Fruit fly (Drosophila melanogaster) whole organism, embryonic: ENCODE data around the gene Cyp4d14.
A peak's percentile ranks its signal among the peaks of the same experiment; 100 is the strongest.

Experiments used
- Atf3 ChIP-seq: fragments of 200-800 bp; sonication (Bioruptor generic); optimal IDR thresholded peaks from 3 replicates; lab custom pipeline; 2016; ENCODE audit warnings: missing biosample characterization, missing genetic modification characterization
- CG10431 ChIP-seq: fragments of 200-800 bp; sonication (Bioruptor generic); optimal IDR thresholded peaks from 3 replicates; lab custom pipeline; 2018; ENCODE audit warnings: missing biosample characterization, mild to moderate bottlenecking, missing genetic modification characterization
- CG10565 ChIP-seq: fragments of 200-800 bp; sonication (Bioruptor generic); optimal IDR thresholded peaks from 3 replicates; lab custom pipeline; 2016; ENCODE audit warnings: missing biosample characterization, mild to moderate bottlenecking, missing genetic modification characterization
- CG11085 ChIP-seq: fragments of 200-800 bp; sonication (Bioruptor generic); IDR thresholded peaks from 2 replicates; pipeline ENCODE4 v1.3.6; 2022; ENCODE audit warnings: missing biosample characterization, missing genetic modification characterization
- CG11695 ChIP-seq: fragments of 200-800 bp; sonication (Bioruptor generic); IDR thresholded peaks from 3 replicates; pipeline ENCODE4 v1.3.6; 2022; ENCODE audit warnings: missing biosample characterization, missing genetic modification characterization
- CG12104 ChIP-seq: fragments of 200-800 bp; sonication (Bioruptor generic); optimal IDR thresholded peaks from 3 replicates; lab custom pipeline; 2016; ENCODE audit warnings: missing biosample characterization, missing genetic modification characterization
- CG12155 ChIP-seq: fragments of 200-800 bp; sonication (Bioruptor generic); optimal IDR thresholded peaks from 3 replicates; lab custom pipeline; 2016; ENCODE audit warnings: missing biosample characterization, missing genetic modification characterization
- CG12942 ChIP-seq: fragments of 200-800 bp; sonication (Bioruptor generic); optimal IDR thresholded peaks from 3 replicates; lab custom pipeline; 2016; ENCODE audit warnings: missing biosample characterization, missing genetic modification characterization
- CG14014 ChIP-seq: fragments of 200-800 bp; sonication (Bioruptor generic); IDR thresholded peaks from 2 replicates; pipeline ENCODE4 v1.3.6; 2022; ENCODE audit warnings: missing biosample characterization, missing genetic modification characterization
- CG15269 ChIP-seq: fragments of 200-800 bp; sonication (Bioruptor generic); optimal IDR thresholded peaks from 2 replicates; lab custom pipeline; 2018; ENCODE audit warnings: missing biosample characterization, mild to moderate bottlenecking, missing genetic modification characterization, moderate library complexity
- CG17328 ChIP-seq: fragments of 200-800 bp; sonication (Bioruptor generic); IDR thresholded peaks from 2 replicates; pipeline ENCODE4 v1.3.6; 2022; ENCODE audit warnings: missing biosample characterization, missing genetic modification characterization
- CG18599 ChIP-seq: fragments of 200-800 bp; sonication (Bioruptor generic); optimal IDR thresholded peaks from 3 replicates; lab custom pipeline; 2017; ENCODE audit warnings: missing biosample characterization, missing genetic modification characterization, mild to moderate bottlenecking, moderate library complexity, missing genetic modification reagents
- CG18764 ChIP-seq: fragments of 200-800 bp; sonication (Bioruptor generic); optimal IDR thresholded peaks from 3 replicates; lab custom pipeline; 2016; ENCODE audit warnings: missing biosample characterization, missing genetic modification characterization
- CG2875 ChIP-seq: fragments of 200-800 bp; sonication (Bioruptor generic); optimal IDR thresholded peaks from 2 replicates; lab custom pipeline; 2017; ENCODE audit warnings: missing biosample characterization, mild to moderate bottlenecking, missing genetic modification characterization, missing genetic modification reagents
- CG32767 ChIP-seq: fragments of 200-800 bp; sonication (Bioruptor generic); IDR thresholded peaks from 2 replicates; pipeline ENCODE4 v1.3.6; 2022; ENCODE audit warnings: missing biosample characterization, missing genetic modification characterization
- CG32772 ChIP-seq: fragments of 200-800 bp; sonication (Bioruptor generic); IDR thresholded peaks from 2 replicates; pipeline ENCODE4 v1.3.6; 2022; ENCODE audit warnings: missing biosample characterization, missing genetic modification characterization
- CG34224 ChIP-seq: fragments of 200-800 bp; sonication (Bioruptor generic); IDR thresholded peaks from 3 replicates; pipeline ENCODE4 v1.3.6; 2022; ENCODE audit warnings: missing biosample characterization, missing genetic modification characterization; ENCODE audit not compliant: partially characterized antibody
- CG5180 ChIP-seq: fragments of 200-800 bp; sonication (Bioruptor generic); optimal IDR thresholded peaks from 3 replicates; lab custom pipeline; 2017; ENCODE audit warnings: missing biosample characterization, missing genetic modification characterization, mild to moderate bottlenecking, moderate library complexity, missing genetic modification reagents
- CG7839 ChIP-seq: fragments of 200-800 bp; sonication (Bioruptor generic); optimal IDR thresholded peaks from 3 replicates; lab custom pipeline; 2018; ENCODE audit warnings: missing biosample characterization, mild to moderate bottlenecking, missing genetic modification characterization, moderate library complexity
- CG9215 ChIP-seq: fragments of 200-800 bp; sonication (Bioruptor generic); IDR thresholded peaks from 2 replicates; pipeline ENCODE4 v1.3.6; 2022; ENCODE audit warnings: missing biosample characterization, missing genetic modification characterization
- CG9817 ChIP-seq: fragments of 200-800 bp; sonication (Bioruptor generic); optimal IDR thresholded peaks from 2 replicates; lab custom pipeline; 2018; ENCODE audit warnings: missing biosample characterization, mild to moderate bottlenecking, missing genetic modification characterization, moderate library complexity
- Dbx ChIP-seq: fragments of 200-800 bp; sonication (Bioruptor generic); IDR thresholded peaks from 3 replicates; pipeline ENCODE4 v1.3.6; 2022; ENCODE audit warnings: missing biosample characterization, missing genetic modification characterization
- Eip74EF ChIP-seq, 2 experiments: fragments of 200-800 bp in 1 of 2; fragments of >200 bp in 1 of 2; sonication (Bioruptor generic) in 1 of 2; optimal IDR thresholded peaks; 2 replicates each; lab custom pipeline; 2017 to 2019; ENCODE audit warnings: missing biosample characterization in 2 of 2, missing genetic modification characterization in 2 of 2, mild to moderate bottlenecking in 1 of 2, moderate library complexity in 1 of 2
- Ets65A ChIP-seq: fragments of 200-800 bp; sonication (Bioruptor generic); peaks from one replicate; lab custom pipeline; 2016; ENCODE audit warnings: missing biosample characterization, missing genetic modification characterization
- HLH3B ChIP-seq: fragments of 200-800 bp; sonication (Bioruptor generic); IDR thresholded peaks from 2 replicates; pipeline ENCODE4 v1.3.6; 2022; ENCODE audit warnings: missing biosample characterization, missing genetic modification characterization
- NC2α ChIP-seq: fragments of 200-800 bp; sonication (Bioruptor generic); optimal IDR thresholded peaks from 2 replicates; lab custom pipeline; 2016; ENCODE audit warnings: missing biosample characterization, missing genetic modification characterization
- NK7.1 ChIP-seq: fragments of 200-800 bp; sonication (Bioruptor generic); optimal IDR thresholded peaks from 3 replicates; lab custom pipeline; 2016; ENCODE audit warnings: missing biosample characterization, missing genetic modification characterization
- Nf-YA ChIP-seq: fragments of 200-800 bp; sonication (Bioruptor generic); IDR thresholded peaks from 2 replicates; pipeline ENCODE4 v1.3.6; 2022; ENCODE audit warnings: missing biosample characterization, missing genetic modification characterization
- Nf-YC ChIP-seq: fragments of 200-800 bp; optimal IDR thresholded peaks from 3 replicates; lab custom pipeline; 2019; ENCODE audit warnings: missing biosample characterization, mild to moderate bottlenecking, missing genetic modification characterization, moderate library complexity
- Xbp1 ChIP-seq: fragments of 200-800 bp; sonication (Bioruptor generic); optimal IDR thresholded peaks from 3 replicates; lab custom pipeline; 2016; ENCODE audit warnings: missing biosample characterization, mild to moderate bottlenecking, missing genetic modification characterization
- br ChIP-seq: fragments of >200 bp; optimal IDR thresholded peaks from 2 replicates; lab custom pipeline; 2017
- bsh ChIP-seq, 2 experiments: fragments of 200-800 bp; sonication (Bioruptor generic); optimal IDR thresholded peaks; 2 replicates each; lab custom pipeline; 2017 to 2018; ENCODE audit warnings: mild to moderate bottlenecking in 2 of 2, missing biosample characterization in 2 of 2, missing genetic modification characterization in 2 of 2, moderate library complexity in 1 of 2
- ci ChIP-seq: fragments of 200-800 bp; sonication (Bioruptor generic); IDR thresholded peaks from 3 replicates; pipeline ENCODE4 v1.3.6; 2022; ENCODE audit warnings: missing biosample characterization, missing genetic modification characterization
- crp ChIP-seq, 2 experiments: fragments of 200-800 bp; sonication (Bioruptor generic); optimal IDR thresholded peaks; 2 replicates in 1 of 2; 3 replicates in 1 of 2; lab custom pipeline; 2017; ENCODE audit warnings: missing biosample characterization in 2 of 2, missing genetic modification characterization in 2 of 2, mild to moderate bottlenecking in 1 of 2, moderate library complexity in 1 of 2
- eve ChIP-seq, 2 experiments: fragments of >200 bp; optimal IDR thresholded peaks; 2 replicates each; lab custom pipeline; 2017; ENCODE audit warnings: missing biosample characterization in 2 of 2, missing genetic modification characterization in 2 of 2
- hb ChIP-seq: fragments of 200-800 bp; sonication (Bioruptor generic); IDR thresholded peaks from 3 replicates; pipeline ENCODE4 v1.3.6; 2022; ENCODE audit warnings: missing biosample characterization, missing genetic modification characterization; ENCODE audit not compliant: partially characterized antibody
- jing ChIP-seq: fragments of 200-800 bp; sonication (Bioruptor generic); optimal IDR thresholded peaks from 2 replicates; lab custom pipeline; 2018; ENCODE audit warnings: missing biosample characterization, mild to moderate bottlenecking, missing genetic modification characterization
- jumu ChIP-seq: fragments of 200-800 bp; sonication (Bioruptor generic); optimal IDR thresholded peaks from 3 replicates; lab custom pipeline; 2016; ENCODE audit warnings: missing biosample characterization, missing genetic modification characterization
- kah ChIP-seq: fragments of 200-800 bp; sonication (Bioruptor generic); optimal IDR thresholded peaks from 2 replicates; lab custom pipeline; 2018; ENCODE audit warnings: missing biosample characterization, mild to moderate bottlenecking, missing genetic modification characterization
- lilli ChIP-seq: fragments of 200-800 bp; sonication (Bioruptor generic); optimal IDR thresholded peaks from 3 replicates; lab custom pipeline; 2016; ENCODE audit warnings: missing biosample characterization, missing genetic modification characterization
- lov ChIP-seq, 2 experiments: fragments of 200-800 bp in 1 of 2; fragments of >200 bp in 1 of 2; sonication (Bioruptor generic) in 1 of 2; IDR thresholded peaks in 1 of 2; optimal IDR thresholded peaks in 1 of 2; 2 replicates in 1 of 2; 3 replicates in 1 of 2; pipeline versions ENCODE4 v1.3.6 to Lab custom; 2017 to 2022; ENCODE audit warnings: missing biosample characterization in 1 of 2, missing genetic modification characterization in 1 of 2
- otp ChIP-seq: fragments of 200-800 bp; sonication (Bioruptor generic); IDR thresholded peaks from 3 replicates; pipeline ENCODE4, ENCODE4 v1.3.6; 2022; ENCODE audit warnings: missing biosample characterization, missing genetic modification characterization
- p53 ChIP-seq: fragments of 200-800 bp; sonication (Bioruptor generic); optimal IDR thresholded peaks from 2 replicates; lab custom pipeline; 2016; ENCODE audit warnings: missing biosample characterization, missing genetic modification characterization
- pb ChIP-seq: fragments of 200-800 bp; sonication (Bioruptor generic); optimal IDR thresholded peaks from 3 replicates; lab custom pipeline; 2016; ENCODE audit warnings: missing biosample characterization, missing genetic modification characterization
- repo ChIP-seq: fragments of 200-800 bp; sonication (Bioruptor generic); optimal IDR thresholded peaks from 2 replicates; lab custom pipeline; 2016; ENCODE audit warnings: missing biosample characterization, missing genetic modification characterization
- sd ChIP-seq: fragments of 200-800 bp; sonication (Bioruptor generic); optimal IDR thresholded peaks from 3 replicates; lab custom pipeline; 2018; ENCODE audit warnings: missing biosample characterization, mild to moderate bottlenecking, missing genetic modification characterization, moderate library complexity
- sob ChIP-seq: fragments of 200-800 bp; sonication (Bioruptor generic); IDR thresholded peaks from 2 replicates; pipeline ENCODE4 v1.3.6; 2022; ENCODE audit warnings: missing biosample characterization, missing genetic modification characterization
- stc ChIP-seq: fragments of 200-800 bp; sonication (Bioruptor generic); IDR thresholded peaks from 2 replicates; pipeline ENCODE4 v1.3.6; 2022; ENCODE audit warnings: missing biosample characterization, missing genetic modification characterization
- tio ChIP-seq: fragments of 200-800 bp; sonication (Bioruptor generic); optimal IDR thresholded peaks from 2 replicates; lab custom pipeline; 2017; ENCODE audit warnings: missing biosample characterization, missing genetic modification characterization, inconsistent platforms

Gene Cyp4d14

DNA sequence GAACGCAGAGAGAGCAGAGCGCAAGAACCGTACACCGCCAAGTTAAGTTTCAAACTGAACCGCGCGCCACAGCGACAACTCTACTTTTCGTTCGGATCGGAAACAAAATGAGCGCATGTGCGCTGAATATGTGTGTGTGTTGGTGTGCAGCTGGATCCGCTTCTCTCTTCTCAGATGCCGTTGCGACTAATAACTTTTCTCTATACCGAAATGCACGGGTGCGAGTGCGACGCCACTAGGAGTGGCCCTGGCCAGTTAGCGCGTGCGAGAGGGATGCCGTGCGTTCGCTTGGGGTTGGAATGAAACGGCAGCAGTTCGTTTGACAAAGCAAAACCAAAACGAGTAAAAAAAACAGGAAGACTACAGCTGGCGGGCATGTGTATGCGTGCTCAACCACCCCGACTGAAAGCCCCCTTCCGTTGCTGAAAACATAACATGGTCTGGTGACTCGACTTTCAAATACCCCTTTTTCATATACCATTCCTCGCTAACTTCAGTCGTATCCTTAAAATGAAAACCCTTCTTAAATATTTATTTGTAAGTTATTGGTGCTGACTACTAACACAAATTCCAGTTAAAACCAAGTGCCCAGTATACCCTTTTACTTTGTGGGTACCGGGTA, 38.2 kb downstream of the Cyp4d14 start (continued):
- peak; percentile 100 for TF ChIP-seq CG18764 (GFP tag; lab: Kevin White, UChicago)
- TF ChIP-seq br = no peak
- TF ChIP-seq CG32772 (GFP tag; lab: Robert Waterston, UW) = peak; percentile 100
- peak; percentile 100 for TF ChIP-seq CG11085 (GFP tag; lab: Robert Waterston, UW)
- TF ChIP-seq otp (GFP tag; lab: Robert Waterston, UW) = peak; percentile 100
- TF ChIP-seq tio = peak; percentile 99
- TF ChIP-seq CG14014 (GFP tag; lab: Robert Waterston, UW) = peak; percentile 100
- TF ChIP-seq CG12104 (GFP tag; lab: Kevin White, UChicago) = peak; percentile 100
- peak; percentile 96 to 100 for TF ChIP-seq bsh (GFP tag; optimal IDR thresholded peaks at IDR 0.05; lab: Kevin White, UChicago)
- peak; percentile 99 for TF ChIP-seq CG9215 (GFP tag; lab: Robert Waterston, UW)
- TF ChIP-seq hb (GFP tag; lab: Robert Waterston, UW) = no peak
- peak in 1 of 2 experiments; percentile 99 for TF ChIP-seq Eip74EF (GFP tag; optimal IDR thresholded peaks at IDR 0.05; lab: Kevin White, UChicago)
- TF ChIP-seq repo (GFP tag; lab: Kevin White, UChicago) = peak; percentile 100
- peak; percentile 100 for TF ChIP-seq Dbx
- TF ChIP-seq sob = peak; percentile 100
- peak; percentile 100 for TF ChIP-seq CG9817 (tag; lab: Kevin White, UChicago)
- TF ChIP-seq CG10431 (GFP tag; lab: Kevin White, UChicago) = peak; percentile 99
- no peak; the same call in 2 of the 3 replicates for TF ChIP-seq CG34224 (GFP tag; lab: Robert Waterston, UW)
- peak; percentile 100 for TF ChIP-seq jing (GFP tag; lab: Kevin White, UChicago)
- peak; percentile 80 to 81 for TF ChIP-seq crp (GFP tag; optimal IDR thresholded peaks at IDR 0.05; lab: Kevin White, UChicago)
- TF ChIP-seq lov (optimal IDR thresholded peaks at IDR 0.05; lab: Kevin White, UChicago) = no peak
- peak; percentile 100 for TF ChIP-seq lov (GFP tag; IDR thresholded peaks at IDR 0.05; lab: Robert Waterston, UW)
- peak; percentile 100 for TF ChIP-seq jumu (GFP tag; lab: Kevin White, UChicago)
- peak; percentile 100 for TF ChIP-seq CG7839 (tag; lab: Kevin White, UChicago)
- TF ChIP-seq CG5180 (GFP tag; lab: Kevin White, UChicago) = peak; percentile 95
- TF ChIP-seq lilli (GFP tag; lab: Kevin White, UChicago) = peak; percentile 100
- peak; percentile 100 for TF ChIP-seq HLH3B (GFP tag; lab: Robert Waterston, UW)
- peak; percentile 99 for TF ChIP-seq kah (GFP tag; lab: Kevin White, UChicago)
- peak; percentile 99 for TF ChIP-seq CG12155 (GFP tag; lab: Kevin White, UChicago)
- peak; percentile 100 for TF ChIP-seq stc
- TF ChIP-seq ci (GFP tag; lab: Robert Waterston, UW) = peak; percentile 100
- TF ChIP-seq pb (GFP tag; lab: Kevin White, UChicago) = peak; percentile 100
- peak; percentile 99 for TF ChIP-seq p53 (GFP tag; lab: Kevin White, UChicago)
- TF ChIP-seq sd (tag; lab: Kevin White, UChicago) = peak; percentile 96
- peak; percentile 95 for TF ChIP-seq Nf-YC (tag; lab: Kevin White, UChicago)
- TF ChIP-seq CG18599 (GFP tag; lab: Kevin White, UChicago) = peak; percentile 100
- peak; percentile 100 for TF ChIP-seq CG11695 (GFP tag; lab: Robert Waterston, UW)
- peak; percentile 100 for TF ChIP-seq Ets65A (GFP tag; lab: Kevin White, UChicago)
- TF ChIP-seq NC2α (GFP tag; lab: Kevin White, UChicago) = peak; percentile 100
- TF ChIP-seq CG15269 = peak; percentile 100
- TF ChIP-seq CG12942 (GFP tag; lab: Kevin White, UChicago) = peak; percentile 100
- TF ChIP-seq Nf-YA = peak; percentile 100
- TF ChIP-seq CG17328 (GFP tag; lab: Robert Waterston, UW) = peak; percentile 100
- peak; percentile 100 for TF ChIP-seq CG32767 (GFP tag; lab: Robert Waterston, UW)
- peak; percentile 100 for TF ChIP-seq NK7.1
- peak; percentile 100 for TF ChIP-seq Xbp1 (GFP tag; lab: Kevin White, UChicago)
- TF ChIP-seq CG2875 = peak; percentile 100
- peak; percentile 100 for TF ChIP-seq CG10565 (GFP tag; lab: Kevin White, UChicago)
- peak; percentile 100 for TF ChIP-seq eve (GFP tag; optimal IDR thresholded peaks at IDR 0.05; lab: Kevin White, UChicago)
- TF ChIP-seq Atf3 (GFP tag; lab: Kevin White, UChicago) = peak; percentile 100
